Worm (Caenorhabditis elegans) whole organism, L1 larva: ENCODE data around the gene ZC132.3.

Source experiments
- C16A3.4 ChIP-seq: fragments of 150-350 bp; optimal IDR thresholded peaks from 2 replicates; lab custom pipeline; 2014; ENCODE audit warnings: missing biosample characterization, missing genetic modification characterization
- F16B12.6 ChIP-seq: fragments of 150-350 bp; optimal IDR thresholded peaks from 2 replicates; lab custom pipeline; 2014; ENCODE audit warnings: missing biosample characterization, missing genetic modification characterization
- ama-1 ChIP-seq: fragments of 150-350 bp; optimal IDR thresholded peaks from 2 replicates; lab custom pipeline; 2014
- blmp-1 ChIP-seq: fragments of 150-350 bp; optimal IDR thresholded peaks from 2 replicates; lab custom pipeline; 2014; ENCODE audit warnings: missing biosample characterization, missing genetic modification characterization
- ceh-8 ChIP-seq: fragments of 200-800 bp; sonication (Bioruptor generic); optimal IDR thresholded peaks from 2 replicates; lab custom pipeline; 2018; ENCODE audit warnings: mild to moderate bottlenecking, missing genetic modification characterization, moderate library complexity, missing compliant biosample characterization
- ceh-88 ChIP-seq: fragments of 200-800 bp; sonication (Bioruptor generic); IDR thresholded peaks from 2 replicates; pipeline ENCODE4 v1.3.6; 2022; ENCODE audit warnings: missing genetic modification characterization, missing compliant biosample characterization
- ceh-90 ChIP-seq: sonication (generic microtip); optimal IDR thresholded peaks from 2 replicates; lab custom pipeline; 2016; ENCODE audit warnings: missing genetic modification characterization, missing compliant biosample characterization
- dsc-1 ChIP-seq: sonication (generic microtip); optimal IDR thresholded peaks from 2 replicates; lab custom pipeline; 2016; ENCODE audit warnings: mild to moderate bottlenecking, missing genetic modification characterization, missing compliant biosample characterization
- efl-1 ChIP-seq, 4 experiments: fragments of 150-350 bp; optimal IDR thresholded peaks in 3 of 4; peaks in 1 of 4; 1 replicate in 1 of 4; 2 replicates in 3 of 4; lab custom pipeline; 2014; ENCODE audit warnings: missing biosample characterization in 2 of 4, missing genetic modification characterization in 2 of 4, missing genetic modification reagents in 2 of 4
- egl-13 ChIP-seq: sonication (generic microtip); optimal IDR thresholded peaks from 2 replicates; lab custom pipeline; 2016; ENCODE audit warnings: missing genotype, missing genetic modification reagents, missing genetic modification characterization, missing compliant biosample characterization
- elt-2 ChIP-seq: sonication (generic microtip); optimal IDR thresholded peaks from 2 replicates; lab custom pipeline; 2016; ENCODE audit warnings: missing genetic modification characterization, mild to moderate bottlenecking, inconsistent platforms, missing compliant biosample characterization, missing genetic modification reagents
- fkh-10 ChIP-seq: sonication (generic microtip); optimal IDR thresholded peaks from 2 replicates; lab custom pipeline; 2017; ENCODE audit warnings: missing biosample characterization, missing genetic modification reagents, missing genetic modification characterization
- fkh-8 ChIP-seq: sonication (generic microtip); optimal IDR thresholded peaks from 2 replicates; lab custom pipeline; 2016; ENCODE audit warnings: mild to moderate bottlenecking, missing genetic modification characterization, missing compliant biosample characterization
- fos-1 ChIP-seq: fragments of 150-350 bp; optimal IDR thresholded peaks from 2 replicates; lab custom pipeline; 2014; ENCODE audit warnings: missing biosample characterization, missing genetic modification characterization
- hlh-4 ChIP-seq: sonication (generic microtip); optimal IDR thresholded peaks from 2 replicates; lab custom pipeline; 2016; ENCODE audit warnings: mild to moderate bottlenecking, missing genetic modification characterization, missing compliant biosample characterization
- isw-1 ChIP-seq: fragments of 200-800 bp; sonication (Bioruptor generic); IDR thresholded peaks from 2 replicates; pipeline ENCODE4 v1.3.6; 2022; ENCODE audit warnings: missing genetic modification characterization, missing compliant biosample characterization
- lin-13 ChIP-seq: fragments of 150-350 bp; optimal IDR thresholded peaks from 2 replicates; lab custom pipeline; 2014; ENCODE audit warnings: missing biosample characterization, missing genetic modification reagents, missing genetic modification characterization
- lin-14 ChIP-seq: fragments of 200-800 bp; sonication (Bioruptor generic); optimal IDR thresholded peaks from 2 replicates; lab custom pipeline; 2018; ENCODE audit warnings: mild to moderate bottlenecking, missing genetic modification characterization, moderate library complexity, missing compliant biosample characterization
- lin-39 ChIP-seq: fragments of 150-350 bp; optimal IDR thresholded peaks from 2 replicates; lab custom pipeline; 2014; ENCODE audit warnings: missing biosample characterization, missing genetic modification reagents, missing genetic modification characterization
- mab-9 ChIP-seq: fragments of 200-800 bp; sonication (Bioruptor generic); IDR thresholded peaks from 2 replicates; pipeline ENCODE4 v1.3.6; 2022; ENCODE audit warnings: missing genetic modification reagents, missing genetic modification characterization, missing compliant biosample characterization
- mdl-1 ChIP-seq, 2 experiments: fragments of 150-350 bp; optimal IDR thresholded peaks; 2 replicates each; lab custom pipeline; 2014 to 2017; ENCODE audit warnings: missing biosample characterization in 2 of 2, missing genetic modification characterization in 2 of 2, inconsistent platforms in 1 of 2
- mep-1 ChIP-seq: fragments of 150-350 bp; optimal IDR thresholded peaks from 2 replicates; lab custom pipeline; 2014; ENCODE audit warnings: missing biosample characterization, missing genetic modification characterization
- nhr-12 ChIP-seq: sonication (generic microtip); optimal IDR thresholded peaks from 2 replicates; lab custom pipeline; 2017; ENCODE audit warnings: missing biosample characterization, missing genetic modification characterization
- nhr-237 ChIP-seq: fragments of 150-350 bp; optimal IDR thresholded peaks from 2 replicates; lab custom pipeline; 2014; ENCODE audit warnings: missing biosample characterization, missing genetic modification characterization
- nhr-47 ChIP-seq: sonication (generic microtip); optimal IDR thresholded peaks from 2 replicates; lab custom pipeline; 2016; ENCODE audit warnings: mild to moderate bottlenecking, missing genetic modification characterization, moderate library complexity, missing compliant biosample characterization
- nhr-71 ChIP-seq: sonication (generic microtip); optimal IDR thresholded peaks from 2 replicates; lab custom pipeline; 2016; ENCODE audit warnings: mild to moderate bottlenecking, missing genetic modification characterization, moderate library complexity, missing compliant biosample characterization
- pax-3 ChIP-seq: fragments of 200-800 bp; sonication (Bioruptor generic); optimal IDR thresholded peaks from 2 replicates; lab custom pipeline; 2018; ENCODE audit warnings: mild to moderate bottlenecking, missing genetic modification characterization, moderate library complexity, missing compliant biosample characterization
- rnt-1 ChIP-seq: sonication (generic microtip); optimal IDR thresholded peaks from 2 replicates; lab custom pipeline; 2016; ENCODE audit warnings: mild to moderate bottlenecking, missing genetic modification characterization, moderate library complexity, missing compliant biosample characterization
- skn-1 ChIP-seq: fragments of 150-350 bp; optimal IDR thresholded peaks from 2 replicates; lab custom pipeline; 2014; ENCODE audit warnings: missing biosample characterization, missing genetic modification characterization
- snu-23 ChIP-seq: sonication (generic microtip); optimal IDR thresholded peaks from 2 replicates; lab custom pipeline; 2016; ENCODE audit warnings: missing genetic modification characterization, missing compliant biosample characterization
- sptf-1 ChIP-seq: fragments of 150-350 bp; optimal IDR thresholded peaks from 2 replicates; lab custom pipeline; 2014; ENCODE audit warnings: missing biosample characterization, missing genetic modification characterization
- swsn-7 ChIP-seq: sonication (generic microtip); optimal IDR thresholded peaks from 2 replicates; lab custom pipeline; 2016; ENCODE audit warnings: missing genetic modification characterization, missing compliant biosample characterization
- tlp-1 ChIP-seq: fragments of 150-350 bp; optimal IDR thresholded peaks from 2 replicates; lab custom pipeline; 2014; ENCODE audit warnings: missing biosample characterization, missing genetic modification characterization
- unc-130 ChIP-seq: fragments of 150-350 bp; optimal IDR thresholded peaks from 2 replicates; lab custom pipeline; 2017; ENCODE audit warnings: missing biosample characterization, missing genetic modification characterization, inconsistent platforms
- unc-98 ChIP-seq: fragments of 200-800 bp; sonication (Bioruptor generic); IDR thresholded peaks from 2 replicates; pipeline ENCODE4 v1.3.6; 2022; ENCODE audit warnings: missing genetic modification characterization, missing compliant biosample characterization
- xbp-1 ChIP-seq: sonication (generic microtip); optimal IDR thresholded peaks from 2 replicates; lab custom pipeline; 2016; ENCODE audit warnings: missing genetic modification characterization, missing compliant biosample characterization
- zip-4 ChIP-seq: fragments of 200-800 bp; sonication (Bioruptor generic); optimal IDR thresholded peaks from 2 replicates; lab custom pipeline; 2018; ENCODE audit warnings: mild to moderate bottlenecking, missing genetic modification characterization, moderate library complexity, missing compliant biosample characterization
- ztf-11 ChIP-seq, 2 experiments: sonication (generic microtip); optimal IDR thresholded peaks; 2 replicates each; lab custom pipeline; 2016 to 2017; ENCODE audit warnings: missing genetic modification characterization in 2 of 2, missing biosample characterization in 1 of 2, missing compliant biosample characterization in 1 of 2

Gene ZC132.3

DNA sequence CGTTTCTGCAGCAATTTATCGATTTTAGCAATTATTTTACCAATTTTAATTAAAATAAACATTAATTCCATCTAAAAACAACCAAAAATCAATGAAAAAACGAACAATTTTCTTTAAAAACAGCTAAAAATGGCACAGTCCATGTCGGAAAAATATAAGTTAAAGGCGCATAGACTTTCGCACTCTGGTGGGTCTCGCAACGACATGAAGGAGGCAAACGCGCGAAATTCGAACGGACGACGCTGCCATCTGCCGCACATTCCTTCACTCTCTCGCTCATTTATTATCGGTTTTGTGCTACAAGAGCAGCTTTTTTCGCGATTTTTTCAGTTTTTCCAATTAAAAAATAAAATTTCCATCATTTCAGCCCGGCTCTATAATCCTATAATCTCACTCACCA lies 47.2 kb upstream of the ZC132.3 start, which contains the start of gene mcm-7 (continued):
- TF ChIP-seq mep-1 (tag; lab: Kevin White, UChicago): no peak
- TF ChIP-seq C16A3.4 (tag; lab: Kevin White, UChicago): peak; percentile 85
- TF ChIP-seq mdl-1 (tag; optimal IDR thresholded peaks at IDR 0.05; lab: Kevin White, UChicago): peak in 1 of 2 experiments; percentile 53
- no peak for TF ChIP-seq ceh-8 (GFP tag; lab: Kevin White, UChicago)
- no peak for TF ChIP-seq tlp-1 (tag; lab: Kevin White, UChicago)
- no peak for TF ChIP-seq ztf-11 (tag; optimal IDR thresholded peaks at IDR 0.05; lab: Kevin White, UChicago)
- TF ChIP-seq swsn-7: peak; percentile 38
- no peak for TF ChIP-seq fos-1 (tag; lab: Kevin White, UChicago)
- peak; percentile 38 for TF ChIP-seq lin-14
- TF ChIP-seq lin-39 (tag; lab: Kevin White, UChicago): no peak
- TF ChIP-seq xbp-1: peak; percentile 46
- TF ChIP-seq mab-9: no peak
- no peak; the same call in 1 of the 2 replicates for TF ChIP-seq isw-1
- TF ChIP-seq F16B12.6 (tag; lab: Kevin White, UChicago): peak; percentile 37
- TF ChIP-seq hlh-4 (tag; lab: Kevin White, UChicago): no peak
- TF ChIP-seq snu-23: peak; percentile 64
- TF ChIP-seq rnt-1 (tag; lab: Kevin White, UChicago): peak; percentile 60
- TF ChIP-seq fkh-8: peak; percentile 30
- no peak for TF ChIP-seq fkh-10
- peak; percentile 16 for TF ChIP-seq lin-13 (GFP tag; lab: Kevin White, UChicago)
- TF ChIP-seq, all 84 proteins: peak for 33

DNA sequence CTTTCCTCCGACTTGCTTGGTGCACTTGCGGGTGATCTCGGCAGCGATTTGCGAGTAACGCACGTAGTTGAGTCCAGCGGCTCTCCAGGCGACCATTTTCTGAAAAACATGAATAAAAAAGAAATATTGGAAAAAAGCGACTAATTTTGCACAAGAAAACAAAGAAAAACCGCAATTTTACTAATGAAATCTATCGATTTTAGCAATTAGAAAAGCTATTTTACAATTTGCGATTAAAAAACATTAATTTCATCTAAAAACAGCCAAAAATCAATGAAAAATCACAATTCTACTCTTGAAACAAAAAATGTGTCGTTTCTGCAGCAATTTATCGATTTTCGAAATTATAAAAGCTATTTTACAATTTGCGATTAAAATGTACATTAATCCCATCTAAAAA lies 46.7 kb upstream of the ZC132.3 start, which contains the start of gene hpo-18:
hpo-18 (minus strand) TSS at position 101 of the 400 bp plus-strand sequence.
- TF ChIP-seq blmp-1 (tag; lab: Kevin White, UChicago) (no peak), nhr-237 (tag; lab: Kevin White, UChicago) (no peak), rnt-1 (tag; lab: Kevin White, UChicago) (no peak), mdl-1 (tag; optimal IDR thresholded peaks at IDR 0.05; lab: Kevin White, UChicago) (no peak), unc-98 (GFP tag; lab: Robert Waterston, UW) (no peak), xbp-1 (no peak), nhr-12 (tag; lab: Kevin White, UChicago) (no peak), pax-3 (no peak)

DNA sequence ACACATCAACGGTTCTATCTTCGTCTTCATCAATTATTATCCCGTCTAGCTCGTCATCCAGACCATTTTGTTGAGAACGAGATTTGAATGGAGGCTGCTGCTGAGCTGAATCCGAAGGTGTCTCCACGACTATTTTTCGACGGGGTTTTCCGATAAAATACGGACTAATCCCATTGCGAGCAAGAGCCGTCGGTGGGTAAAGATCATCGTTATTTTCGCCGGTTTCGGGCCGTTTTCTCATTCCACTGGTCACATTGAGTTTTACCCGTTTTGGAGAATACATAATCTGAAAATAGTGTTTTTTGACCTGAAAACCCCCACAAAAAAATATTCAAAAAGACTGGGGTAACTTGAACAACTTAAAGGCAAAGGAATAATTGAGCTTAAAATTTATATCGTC lies 46.1 kb upstream of the ZC132.3 start, which contains the start of gene figl-1:
figl-1 (minus strand) TSS at position 286 of the 400 bp plus-strand sequence.
- peak in 1 of 2 experiments; percentile 9 for TF ChIP-seq efl-1 (optimal IDR thresholded peaks at IDR 0.05; lab: Kevin White, UChicago)
- TF ChIP-seq efl-1 (GFP tag; optimal IDR thresholded peaks at IDR 0.05 in 1 of 2; lab: Kevin White, UChicago): peak in 1 of 2 experiments; percentile 86
- peak; percentile 6 for TF ChIP-seq elt-2
- no peak for TF ChIP-seq nhr-47
- TF ChIP-seq egl-13 (tag; lab: Kevin White, UChicago): no peak
- TF ChIP-seq ceh-88: no peak
- TF ChIP-seq ceh-90 (tag; lab: Kevin White, UChicago): no peak
- no peak for TF ChIP-seq ama-1 (lab: Kevin White, UChicago)
- TF ChIP-seq sptf-1 (tag; lab: Kevin White, UChicago): no peak
- TF ChIP-seq swsn-7: no peak
- no peak for TF ChIP-seq dsc-1
- no peak for TF ChIP-seq unc-130 (tag; lab: Kevin White, UChicago)
- peak; percentile 7 for TF ChIP-seq nhr-71 (tag; lab: Kevin White, UChicago)
- no peak for TF ChIP-seq isw-1
- TF ChIP-seq zip-4 (GFP tag; lab: Kevin White, UChicago): peak; percentile 0

DNA sequence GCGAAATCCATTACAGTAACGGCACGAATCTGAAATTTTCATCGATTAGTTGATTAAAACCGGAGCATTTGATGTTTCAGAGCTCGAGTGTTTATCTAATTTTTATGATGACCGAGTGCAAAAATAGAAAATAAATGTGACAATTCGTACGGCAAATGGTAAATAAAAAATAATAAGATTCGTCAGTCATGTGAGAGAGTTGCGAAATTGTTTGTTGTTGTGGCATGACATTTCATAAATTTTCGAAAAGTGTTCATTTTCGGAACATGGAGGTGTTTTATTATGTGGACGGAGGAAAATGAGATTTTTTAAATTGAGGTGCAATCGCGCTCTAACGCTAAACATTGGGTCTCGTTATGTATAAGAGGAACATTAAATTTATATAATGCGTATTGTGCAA lies 42.1 kb upstream of the ZC132.3 start:
- TF ChIP-seq skn-1 (tag; lab: Kevin White, UChicago) (peak; percentile 13), lin-39 (tag; lab: Kevin White, UChicago) (no peak)
